Fruit fly (Drosophila melanogaster) whole organism, embryonic: ENCODE measurements around the gene Prdm13.

Source experiments
- Blimp-1 ChIP-seq: fragments of 200-800 bp; sonication (Bioruptor generic); optimal IDR thresholded peaks from 3 replicates; lab custom pipeline; 2018; ENCODE audit warnings: missing biosample characterization, missing genetic modification characterization, mild to moderate bottlenecking, moderate library complexity, missing genetic modification reagents
- CG10366 ChIP-seq: fragments of 200-800 bp; sonication (Bioruptor generic); IDR thresholded peaks from 2 replicates; pipeline ENCODE4 v1.3.6; 2022; ENCODE audit warnings: missing biosample characterization, missing genetic modification characterization
- CG10979 ChIP-seq: fragments of 200-800 bp; sonication (Bioruptor generic); optimal IDR thresholded peaks from 2 replicates; lab custom pipeline; 2018; ENCODE audit warnings: missing biosample characterization, mild to moderate bottlenecking, missing genetic modification characterization, moderate library complexity
- CG11093 ChIP-seq: fragments of 200-800 bp; sonication (Bioruptor generic); IDR thresholded peaks from 3 replicates; pipeline ENCODE4 v1.3.6; 2022; ENCODE audit warnings: missing biosample characterization, missing genetic modification characterization
- CG12391 ChIP-seq: fragments of 200-800 bp; sonication (Bioruptor generic); optimal IDR thresholded peaks from 3 replicates; lab custom pipeline; 2018; ENCODE audit warnings: missing biosample characterization, mild to moderate bottlenecking, missing genetic modification characterization, moderate library complexity
- CG12744 ChIP-seq: fragments of 200-800 bp; sonication (Bioruptor generic); optimal IDR thresholded peaks from 2 replicates; lab custom pipeline; 2016; ENCODE audit warnings: missing biosample characterization, missing genetic modification characterization
- CG14710 ChIP-seq: fragments of 200-800 bp; sonication (Bioruptor generic); optimal IDR thresholded peaks from 3 replicates; lab custom pipeline; 2019; ENCODE audit warnings: missing biosample characterization, mild to moderate bottlenecking, missing genetic modification characterization, moderate library complexity
- CG15269 ChIP-seq: fragments of 200-800 bp; sonication (Bioruptor generic); optimal IDR thresholded peaks from 2 replicates; lab custom pipeline; 2018; ENCODE audit warnings: missing biosample characterization, mild to moderate bottlenecking, missing genetic modification characterization, moderate library complexity
- CG17361 ChIP-seq: fragments of 200-800 bp; sonication (Bioruptor generic); IDR thresholded peaks from 3 replicates; pipeline ENCODE4 v1.3.6; 2022; ENCODE audit warnings: missing biosample characterization, missing genetic modification characterization
- CG17829 ChIP-seq: fragments of 200-800 bp; optimal IDR thresholded peaks from 2 replicates; lab custom pipeline; 2019; ENCODE audit warnings: missing biosample characterization, mild to moderate bottlenecking, missing genetic modification characterization, moderate library complexity
- CG18262 ChIP-seq: fragments of 200-800 bp; optimal IDR thresholded peaks from 3 replicates; lab custom pipeline; 2019; ENCODE audit warnings: missing biosample characterization, mild to moderate bottlenecking, missing genetic modification characterization, moderate library complexity
- CG2678 ChIP-seq: fragments of 200-800 bp; sonication (Bioruptor generic); optimal IDR thresholded peaks from 3 replicates; lab custom pipeline; 2019; ENCODE audit warnings: missing biosample characterization, mild to moderate bottlenecking, missing genetic modification characterization, moderate library complexity
- CG2712 ChIP-seq: fragments of 200-800 bp; optimal IDR thresholded peaks from 3 replicates; lab custom pipeline; 2019; ENCODE audit warnings: missing biosample characterization, mild to moderate bottlenecking, missing genetic modification characterization, moderate library complexity
- CG30403 ChIP-seq: fragments of 200-800 bp; sonication (Bioruptor generic); optimal IDR thresholded peaks from 3 replicates; lab custom pipeline; 2016; ENCODE audit warnings: missing biosample characterization, missing genetic modification characterization
- CG31441 ChIP-seq: fragments of 200-800 bp; sonication (Bioruptor generic); IDR thresholded peaks from 2 replicates; pipeline ENCODE4 v1.3.6; 2022; ENCODE audit warnings: missing biosample characterization, missing genetic modification characterization
- CG32532 ChIP-seq: fragments of 200-800 bp; sonication (Bioruptor generic); IDR thresholded peaks from 2 replicates; pipeline ENCODE4 v1.3.6; 2022; ENCODE audit warnings: missing biosample characterization, missing genetic modification characterization
- CG7357 ChIP-seq: fragments of 200-800 bp; sonication (Bioruptor generic); IDR thresholded peaks from 3 replicates; pipeline ENCODE4 v1.3.6; 2022; ENCODE audit warnings: missing biosample characterization, missing genetic modification characterization
- CG7372 ChIP-seq: fragments of 200-800 bp; sonication (Bioruptor generic); IDR thresholded peaks from 2 replicates; pipeline ENCODE4 v1.3.6; 2022; ENCODE audit warnings: missing biosample characterization, missing genetic modification characterization
- CG7556 ChIP-seq: fragments of 200-800 bp; sonication (Bioruptor generic); optimal IDR thresholded peaks from 2 replicates; lab custom pipeline; 2017; ENCODE audit warnings: missing biosample characterization, mild to moderate bottlenecking, missing genetic modification characterization
- CG8388 ChIP-seq: fragments of 200-800 bp; sonication (Bioruptor generic); optimal IDR thresholded peaks from 2 replicates; lab custom pipeline; 2019; ENCODE audit warnings: missing biosample characterization, mild to moderate bottlenecking, missing genetic modification characterization, moderate library complexity
- CG8765 ChIP-seq: fragments of 200-800 bp; sonication (Bioruptor generic); IDR thresholded peaks from 2 replicates; pipeline ENCODE4 v1.3.6; 2022; ENCODE audit warnings: missing biosample characterization, missing genetic modification characterization
- CG8924 ChIP-seq: fragments of 200-800 bp; optimal IDR thresholded peaks from 3 replicates; lab custom pipeline; 2019; ENCODE audit warnings: missing biosample characterization, mild to moderate bottlenecking, missing genetic modification characterization, moderate library complexity
- CG9727 ChIP-seq: fragments of 200-800 bp; sonication (Bioruptor generic); optimal IDR thresholded peaks from 3 replicates; lab custom pipeline; 2017; ENCODE audit warnings: missing biosample characterization, mild to moderate bottlenecking, missing genetic modification characterization
- CkIIα-i1 ChIP-seq: fragments of 200-800 bp; sonication (Bioruptor generic); IDR thresholded peaks from 2 replicates; pipeline ENCODE4 v1.3.6; 2022; ENCODE audit warnings: missing biosample characterization, missing genetic modification characterization
- D ChIP-seq, 2 experiments: fragments of 200-800 bp in 1 of 2; fragments of >200 bp in 1 of 2; sonication (Bioruptor generic) in 1 of 2; optimal IDR thresholded peaks; 2 replicates in 1 of 2; 3 replicates in 1 of 2; lab custom pipeline; 2017; ENCODE audit warnings: mild to moderate bottlenecking in 1 of 2, missing biosample characterization in 1 of 2, missing genetic modification characterization in 1 of 2, missing genetic modification reagents in 1 of 2
- D19A ChIP-seq: fragments of 200-800 bp; optimal IDR thresholded peaks from 3 replicates; lab custom pipeline; 2019; ENCODE audit warnings: missing biosample characterization, mild to moderate bottlenecking, missing genetic modification characterization, moderate library complexity
- Eip74EF ChIP-seq, 2 experiments: fragments of 200-800 bp in 1 of 2; fragments of >200 bp in 1 of 2; sonication (Bioruptor generic) in 1 of 2; optimal IDR thresholded peaks; 2 replicates each; lab custom pipeline; 2017 to 2019; ENCODE audit warnings: missing biosample characterization in 2 of 2, missing genetic modification characterization in 2 of 2, mild to moderate bottlenecking in 1 of 2, moderate library complexity in 1 of 2
- Fer3 ChIP-seq: fragments of 200-800 bp; sonication (Bioruptor generic); optimal IDR thresholded peaks from 2 replicates; lab custom pipeline; 2018; ENCODE audit warnings: missing biosample characterization, mild to moderate bottlenecking, missing genetic modification characterization, moderate library complexity
- H2.0 ChIP-seq: fragments of 200-800 bp; sonication (Bioruptor generic); IDR thresholded peaks from 2 replicates; pipeline ENCODE4 v1.3.6; 2022; ENCODE audit warnings: missing biosample characterization, missing genetic modification characterization
- HLH3B ChIP-seq: fragments of 200-800 bp; sonication (Bioruptor generic); IDR thresholded peaks from 2 replicates; pipeline ENCODE4 v1.3.6; 2022; ENCODE audit warnings: missing biosample characterization, missing genetic modification characterization
- HLH4C ChIP-seq: fragments of 200-800 bp; sonication (Bioruptor generic); IDR thresholded peaks from 3 replicates; pipeline ENCODE4 v1.3.6; 2022; ENCODE audit warnings: missing biosample characterization, missing genetic modification characterization; ENCODE audit not compliant: partially characterized antibody
- Hr39 ChIP-seq: fragments of >200 bp; optimal IDR thresholded peaks from 2 replicates; lab custom pipeline; 2017
- NfI ChIP-seq: fragments of 200-800 bp; sonication (Bioruptor generic); optimal IDR thresholded peaks from 3 replicates; lab custom pipeline; 2018; ENCODE audit warnings: missing biosample characterization, mild to moderate bottlenecking, missing genetic modification characterization, moderate library complexity
- Ssrp ChIP-seq: fragments of 200-800 bp; sonication (Bioruptor generic); optimal IDR thresholded peaks from 2 replicates; lab custom pipeline; 2018; ENCODE audit warnings: missing biosample characterization, mild to moderate bottlenecking, missing genetic modification characterization, moderate library complexity
- ase ChIP-seq: fragments of 200-800 bp; sonication (Bioruptor generic); IDR thresholded peaks from 3 replicates; pipeline ENCODE4 v1.3.6; 2022; ENCODE audit warnings: missing biosample characterization, missing genetic modification characterization
- br ChIP-seq: fragments of >200 bp; optimal IDR thresholded peaks from 2 replicates; lab custom pipeline; 2017
- dmrt99B ChIP-seq: fragments of 200-800 bp; sonication (Bioruptor generic); optimal IDR thresholded peaks from 2 replicates; lab custom pipeline; 2018; ENCODE audit warnings: missing biosample characterization, mild to moderate bottlenecking, missing genetic modification characterization, moderate library complexity
- emc ChIP-seq: fragments of 200-800 bp; sonication (Bioruptor generic); optimal IDR thresholded peaks from 2 replicates; lab custom pipeline; 2016; ENCODE audit warnings: missing biosample characterization, missing genetic modification characterization
- gem ChIP-seq: fragments of 200-800 bp; sonication (Bioruptor generic); optimal IDR thresholded peaks from 2 replicates; lab custom pipeline; 2019; ENCODE audit warnings: missing biosample characterization, mild to moderate bottlenecking, missing genetic modification characterization, moderate library complexity
- gt ChIP-seq: fragments of 200-800 bp; sonication (Bioruptor generic); IDR thresholded peaks from 2 replicates; pipeline ENCODE4 v1.3.6; 2022; ENCODE audit warnings: missing biosample characterization, missing genetic modification characterization
- ham ChIP-seq: fragments of 200-800 bp; sonication (Bioruptor generic); IDR thresholded peaks from 2 replicates; pipeline ENCODE4 v1.3.6; 2022; ENCODE audit warnings: missing biosample characterization, missing genetic modification characterization
- otp ChIP-seq: fragments of 200-800 bp; sonication (Bioruptor generic); IDR thresholded peaks from 3 replicates; pipeline ENCODE4, ENCODE4 v1.3.6; 2022; ENCODE audit warnings: missing biosample characterization, missing genetic modification characterization
- p53 ChIP-seq: fragments of 200-800 bp; sonication (Bioruptor generic); optimal IDR thresholded peaks from 2 replicates; lab custom pipeline; 2016; ENCODE audit warnings: missing biosample characterization, missing genetic modification characterization
- phol ChIP-seq: fragments of 200-800 bp; sonication (Bioruptor generic); optimal IDR thresholded peaks from 3 replicates; lab custom pipeline; 2018; ENCODE audit warnings: missing biosample characterization, mild to moderate bottlenecking, missing genetic modification characterization, moderate library complexity
- slbo ChIP-seq: fragments of 200-800 bp; sonication (Bioruptor generic); IDR thresholded peaks from 2 replicates; pipeline ENCODE4 v1.3.6; 2022; ENCODE audit warnings: missing biosample characterization, missing genetic modification characterization
- slou ChIP-seq: fragments of 200-800 bp; sonication (Bioruptor generic); optimal IDR thresholded peaks from 3 replicates; lab custom pipeline; 2016; ENCODE audit warnings: missing biosample characterization, missing genetic modification characterization
- tio ChIP-seq: fragments of 200-800 bp; sonication (Bioruptor generic); optimal IDR thresholded peaks from 2 replicates; lab custom pipeline; 2017; ENCODE audit warnings: missing biosample characterization, missing genetic modification characterization, inconsistent platforms

Gene Prdm13

DNA sequence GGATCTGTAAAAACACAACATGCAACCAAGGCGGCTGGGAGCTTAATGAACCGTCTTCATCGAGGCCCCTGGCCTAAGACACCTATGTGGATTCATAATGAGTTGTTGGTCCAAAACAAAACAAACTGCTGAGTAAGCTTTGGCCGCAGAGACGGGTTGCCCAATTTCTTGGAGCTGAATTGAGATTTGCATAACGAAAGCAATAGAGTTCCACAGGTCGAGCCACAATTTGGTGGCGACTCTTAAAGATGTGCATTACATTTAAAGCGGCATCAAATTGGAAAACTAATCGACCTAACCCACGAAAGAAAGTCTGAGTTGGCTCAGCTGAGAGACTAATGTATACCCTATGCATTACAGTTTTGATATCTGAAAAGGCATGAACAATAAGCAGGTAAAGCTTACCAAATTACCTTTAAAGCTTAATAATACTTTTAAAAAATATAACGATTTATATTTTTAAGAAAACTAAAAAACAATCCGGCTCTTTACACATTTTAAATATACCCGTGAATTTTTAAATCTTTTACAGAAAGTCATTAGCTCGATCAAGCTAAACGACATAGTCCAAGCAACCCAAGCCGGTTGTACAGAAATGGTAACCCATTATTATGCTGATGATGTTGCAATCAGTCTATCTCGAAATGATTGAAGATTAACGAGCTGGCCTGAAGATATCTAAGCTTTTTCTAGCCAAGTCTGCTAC, 5.4 kb upstream of the Prdm13 start, which contains the start of gene CG13297 (continued):
- TF ChIP-seq CG17829 (tag; lab: Kevin White, UChicago) (peak; percentile 61), CG32532 (GFP tag; lab: Robert Waterston, UW) (no peak), p53 (GFP tag; lab: Kevin White, UChicago) (no peak), Fer3 (tag; lab: Kevin White, UChicago) (peak; percentile 35), CG12744 (GFP tag; lab: Kevin White, UChicago) (no peak), CG15269 (peak; percentile 75), tio (GFP tag; lab: Kevin White, UChicago) (peak; percentile 32), CG11093 (GFP tag; lab: Robert Waterston, UW) (peak; percentile 62; the same call in 2 of the 3 replicates), HLH3B (GFP tag; lab: Robert Waterston, UW) (peak; percentile 62), CG7372 (GFP tag; lab: Robert Waterston, UW) (no peak; the same call in 1 of the 2 replicates), CG8765 (GFP tag; lab: Robert Waterston, UW) (no peak), CG2678 (tag; lab: Kevin White, UChicago) (peak; percentile 79), gt (GFP tag; lab: Robert Waterston, UW) (no peak), HLH4C (GFP tag; lab: Robert Waterston, UW) (no peak)

DNA sequence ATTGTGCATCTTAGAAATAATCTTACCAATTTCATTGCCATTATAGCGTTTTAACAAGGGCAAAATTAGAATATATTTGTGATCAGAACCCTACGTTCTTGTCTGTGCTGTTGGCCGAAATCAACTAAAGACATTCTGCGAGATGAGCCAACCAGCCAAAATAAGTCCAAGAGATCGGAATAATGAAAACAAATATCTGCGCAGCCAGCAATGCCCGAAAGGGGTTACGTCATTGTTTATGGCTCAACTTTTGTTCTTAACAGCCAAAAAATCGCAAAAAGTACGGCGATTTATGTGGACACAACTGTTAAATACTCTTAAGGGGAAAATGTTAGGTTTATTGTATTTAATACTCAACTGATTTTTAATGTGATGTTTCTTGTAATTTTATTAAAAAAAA, 4.4 kb upstream of the Prdm13 start, which contains the start of gene Cpr65Ay:
TSS of gene Cpr65Ay (minus strand) at position 101 of the 400 bp plus-strand sequence.
- no peak for TF ChIP-seq NfI (GFP tag; lab: Kevin White, UChicago)
- no peak for TF ChIP-seq H2.0
- TF ChIP-seq Hr39 (lab: Kevin White, UChicago) = no peak
- TF ChIP-seq CG8765 (GFP tag; lab: Robert Waterston, UW) = no peak
- no peak for TF ChIP-seq ham
- no peak for TF ChIP-seq emc (GFP tag; lab: Kevin White, UChicago)
- 0 out of 2 replicates have a peak, but pooled peaks have one; percentile 13 for TF ChIP-seq slbo (GFP tag; lab: Robert Waterston, UW)

DNA sequence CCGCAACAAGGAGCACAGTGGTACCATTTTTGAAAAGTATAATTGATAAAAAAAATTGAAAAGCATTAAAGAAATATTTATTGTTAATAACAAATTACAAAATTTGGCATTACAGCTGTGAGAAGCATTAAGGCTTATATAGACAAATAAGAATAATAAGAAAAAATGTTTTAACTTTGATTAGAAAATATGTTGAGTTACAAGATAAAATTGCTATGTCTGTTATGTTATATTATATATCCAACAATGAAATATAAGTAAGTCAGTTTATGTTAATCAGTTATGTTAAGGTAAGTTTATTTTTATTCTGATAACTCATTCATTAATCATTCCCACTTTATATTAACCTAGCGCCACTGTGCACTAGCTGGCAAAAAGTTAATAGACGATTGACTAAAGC, 3.1 kb upstream of the Prdm13 start:
- peak; percentile 1 for TF ChIP-seq CG30403 (GFP tag; lab: Kevin White, UChicago)
- TF ChIP-seq D (optimal IDR thresholded peaks at IDR 0.05; lab: Kevin White, UChicago) = no peak
- peak; percentile 0 for TF ChIP-seq D (GFP tag; optimal IDR thresholded peaks at IDR 0.05; lab: Kevin White, UChicago)
- peak; percentile 68 for TF ChIP-seq CG10979 (tag; lab: Kevin White, UChicago)
- TF ChIP-seq ase (GFP tag; lab: Robert Waterston, UW) = no peak
- no peak for TF ChIP-seq Eip74EF (GFP tag; optimal IDR thresholded peaks at IDR 0.05; lab: Kevin White, UChicago)
- peak; percentile 33 for TF ChIP-seq Ssrp (tag; lab: Kevin White, UChicago)
- TF ChIP-seq CG8924 = peak; percentile 35
- peak; percentile 71 for TF ChIP-seq CG18262 (tag; lab: Kevin White, UChicago)
- peak; percentile 59 for TF ChIP-seq CG31441 (GFP tag; lab: Robert Waterston, UW)
- peak; percentile 23 for TF ChIP-seq CG9727 (GFP tag; lab: Kevin White, UChicago)
- TF ChIP-seq otp (GFP tag; lab: Robert Waterston, UW) = no peak
- peak; percentile 43 for TF ChIP-seq CG7556 (GFP tag; lab: Kevin White, UChicago)
- TF ChIP-seq CG8388 (GFP tag; lab: Kevin White, UChicago) = peak; percentile 9
- peak; percentile 60 for TF ChIP-seq gem (tag; lab: Kevin White, UChicago)
- peak; percentile 65 for TF ChIP-seq CG2712
- peak; percentile 36 for TF ChIP-seq dmrt99B (tag; lab: Kevin White, UChicago)
- no peak for TF ChIP-seq CkIIα-i1 (GFP tag; lab: Robert Waterston, UW)
- TF ChIP-seq slou = no peak
- TF ChIP-seq CG12391 (tag; lab: Kevin White, UChicago) = peak; percentile 47
- TF ChIP-seq Blimp-1 (GFP tag; lab: Kevin White, UChicago) = peak; percentile 40
- TF ChIP-seq D19A (tag; lab: Kevin White, UChicago) = peak; percentile 35
- TF ChIP-seq CG17361 (GFP tag; lab: Robert Waterston, UW) = peak; percentile 72; the same call in 2 of the 3 replicates
- no peak for TF ChIP-seq CG10366 (GFP tag; lab: Robert Waterston, UW)
- peak; percentile 58 for TF ChIP-seq CG14710 (tag; lab: Kevin White, UChicago)
- peak; percentile 39 for TF ChIP-seq phol (tag; lab: Kevin White, UChicago)
- TF ChIP-seq br (lab: Kevin White, UChicago) = no peak
- TF ChIP-seq CG7357 = no peak
